Worm (Caenorhabditis elegans) whole organism, dauer: Measurements from ENCODE around the gene C05B5.17.

Experiments
- unc-62 ChIP-seq: sonication (generic microtip); optimal IDR thresholded peaks from 2 replicates; lab custom pipeline; 2017; ENCODE audit warnings: missing biosample characterization, missing genetic modification reagents, missing genetic modification characterization

C05B5.17 gene

DNA sequence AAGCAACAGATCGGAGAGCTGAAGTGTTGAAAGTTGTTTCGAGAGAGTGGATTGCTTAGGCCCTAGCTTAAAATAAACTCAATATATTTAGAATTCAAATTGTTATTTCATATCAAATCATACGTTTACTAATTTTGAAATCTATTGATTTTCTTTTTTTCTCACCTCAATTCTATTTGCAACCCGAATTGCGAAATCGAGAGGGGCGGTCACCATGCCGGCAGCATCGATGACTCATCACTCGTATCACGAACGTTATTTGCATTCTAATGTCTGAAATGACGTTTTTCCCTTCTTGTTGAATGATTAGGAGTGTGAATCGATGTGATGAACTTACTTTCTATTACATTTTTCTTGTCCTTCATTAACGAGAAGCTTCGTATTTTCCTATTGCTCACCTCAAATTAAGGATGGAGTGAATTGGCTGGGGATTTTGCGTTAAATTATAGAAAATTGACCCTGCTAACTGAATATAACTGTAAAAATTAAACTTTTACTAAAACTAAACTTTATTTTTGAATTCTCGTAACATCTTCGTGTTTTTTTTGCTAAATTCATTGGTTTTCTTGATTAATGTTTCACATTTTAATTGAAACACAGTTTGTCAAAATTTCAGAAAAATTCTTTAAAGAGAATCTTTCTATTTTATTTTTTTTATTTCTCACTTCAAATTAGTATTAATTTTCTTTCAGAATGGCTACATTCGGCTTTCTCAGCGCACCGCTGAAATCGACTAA, 42.3 kb downstream of the C05B5.17 start, which contains the start of gene alx-1:
Gene alx-1, plus strand, starts transcription at position 687 of the 737 bp plus-strand sequence.
- TF ChIP-seq unc-62 (GFP tag; lab: Kevin White, UChicago) = no peak

DNA sequence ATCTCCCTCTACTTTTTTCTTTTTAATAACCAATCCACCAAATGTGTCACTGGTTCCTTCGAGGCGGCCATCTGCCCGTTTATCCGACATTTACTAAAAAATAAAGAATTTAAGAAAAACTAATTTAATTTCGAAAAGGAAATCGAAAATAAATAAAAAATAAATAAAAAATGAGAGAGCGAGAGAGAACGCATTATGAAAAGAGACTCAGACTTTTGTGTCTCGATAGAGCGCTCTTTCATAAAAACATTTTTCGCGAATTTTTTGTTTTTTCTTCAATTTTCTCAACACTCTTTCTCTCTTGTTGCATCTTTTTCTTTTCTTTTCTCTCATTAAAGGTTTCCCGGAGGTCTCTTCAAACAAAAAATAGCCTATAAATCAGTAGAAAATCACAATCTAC, 43.0 kb downstream of the C05B5.17 start, which contains the start of gene mog-1:
Gene mog-1, minus strand, starts transcription at position 93 of the 400 bp plus-strand sequence.
- no peak for TF ChIP-seq unc-62 (GFP tag; lab: Kevin White, UChicago)

DNA sequence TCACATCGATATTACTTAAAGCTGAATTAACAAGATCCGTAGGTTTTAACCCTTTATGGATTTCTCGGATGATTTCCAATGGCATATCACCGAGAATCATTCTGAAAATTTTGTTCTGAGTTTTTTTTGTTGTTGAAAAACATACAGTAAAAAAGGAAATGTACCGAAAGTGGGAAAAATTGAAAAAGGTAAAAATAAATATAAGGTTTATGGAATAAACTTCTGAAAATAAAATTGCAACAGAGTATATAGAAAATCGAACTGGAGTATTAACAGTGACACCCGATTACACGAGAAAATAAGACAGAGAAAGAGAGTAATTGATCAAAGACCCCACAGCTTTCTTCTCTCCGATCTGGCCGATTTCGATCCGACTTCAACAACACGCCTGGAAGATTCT, 47.3 kb downstream of the C05B5.17 start, which contains the start of gene K03H1.11:
Gene K03H1.11, minus strand, starts transcription at position 101 of the 400 bp plus-strand sequence.
- TF ChIP-seq unc-62 (GFP tag; lab: Kevin White, UChicago) = no peak

DNA sequence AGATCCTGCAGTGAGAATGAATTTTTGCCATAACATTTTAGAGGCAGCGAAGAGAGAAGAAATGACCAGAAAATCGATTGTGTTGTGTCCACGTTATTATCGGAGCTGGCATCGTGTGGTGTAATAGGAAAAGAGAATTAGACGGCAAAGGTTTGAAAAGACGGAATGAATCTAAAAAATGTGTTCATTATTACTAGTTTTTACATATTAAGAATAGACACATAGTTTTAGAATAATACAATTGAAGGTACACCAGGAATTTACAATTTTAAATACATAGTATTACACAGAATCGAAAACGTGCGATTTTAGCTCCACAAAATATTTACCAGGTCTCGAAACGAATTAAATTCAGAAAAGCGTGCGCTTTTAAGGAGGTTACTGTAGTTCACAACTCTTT, 48.9 kb downstream of the C05B5.17 start, which contains the start of gene K03H1.13:
Gene K03H1.13, minus strand, starts transcription at position 101 of the 400 bp plus-strand sequence.
- no peak for TF ChIP-seq unc-62 (GFP tag; lab: Kevin White, UChicago)
